Fruit fly (Drosophila melanogaster) whole organism, embryonic: ENCODE results near the gene org-1.

Experiments used
- BtbVII ChIP-seq: fragments of 200-800 bp; sonication (Bioruptor generic); optimal IDR thresholded peaks from 3 replicates; lab custom pipeline; 2017; ENCODE audit warnings: missing biosample characterization, mild to moderate bottlenecking, missing genetic modification characterization
- CG11456 ChIP-seq: fragments of 200-800 bp; sonication (Bioruptor generic); IDR thresholded peaks from 3 replicates; pipeline ENCODE4 v1.3.6; 2022; ENCODE audit warnings: missing biosample characterization, missing genetic modification characterization
- CG12155 ChIP-seq: fragments of 200-800 bp; sonication (Bioruptor generic); optimal IDR thresholded peaks from 3 replicates; lab custom pipeline; 2016; ENCODE audit warnings: missing biosample characterization, missing genetic modification characterization
- CG3838 ChIP-seq: fragments of 200-800 bp; sonication (Bioruptor generic); optimal IDR thresholded peaks from 3 replicates; lab custom pipeline; 2016; ENCODE audit warnings: missing biosample characterization, missing genetic modification characterization
- CG4707 ChIP-seq: fragments of 200-800 bp; sonication (Bioruptor generic); optimal IDR thresholded peaks from 2 replicates; lab custom pipeline; 2018; ENCODE audit warnings: missing biosample characterization, mild to moderate bottlenecking, missing genetic modification characterization, moderate library complexity
- Camta ChIP-seq: fragments of 200-800 bp; sonication (Bioruptor generic); optimal IDR thresholded peaks from 2 replicates; lab custom pipeline; 2016; ENCODE audit warnings: missing biosample characterization, missing genetic modification characterization
- MBD-R2 ChIP-seq: fragments of 200-800 bp; sonication (Bioruptor generic); IDR thresholded peaks from 2 replicates; pipeline ENCODE4 v1.3.6; 2022; ENCODE audit warnings: missing biosample characterization, missing genetic modification characterization
- crc ChIP-seq: fragments of 200-800 bp; sonication (Bioruptor generic); optimal IDR thresholded peaks from 2 replicates; lab custom pipeline; 2016; ENCODE audit warnings: missing biosample characterization, missing genetic modification characterization
- kay ChIP-seq: fragments of 200-800 bp; sonication (Bioruptor generic); optimal IDR thresholded peaks from 2 replicates; lab custom pipeline; 2016; ENCODE audit warnings: missing biosample characterization, missing genetic modification characterization

- TF ChIP-seq CG11456 (GFP tag; lab: Robert Waterston, UW) (no peak), CG12155 (no peak), kay (GFP tag; lab: Kevin White, UChicago) (no peak), CG3838 (GFP tag; lab: Kevin White, UChicago) (no peak), crc (GFP tag; lab: Kevin White, UChicago) (no peak), BtbVII (GFP tag; lab: Kevin White, UChicago) (no peak), Camta (GFP tag; lab: Kevin White, UChicago) (no peak), CG4707 (GFP tag; lab: Kevin White, UChicago) (no peak), MBD-R2 (GFP tag; lab: Robert Waterston, UW) (no peak)
Measured at dm6 chrX:8448171-8448570, 6.7 kb downstream of the org-1 start.
